Worm (Caenorhabditis elegans) whole organism, young adult: ENCODE measurements around the gene T26E4.7.

Experiments
- B0019.2 ChIP-seq: fragments of 200-800 bp; sonication (Bioruptor generic); conservative IDR thresholded peaks from 2 replicates; pipeline ENCODE4 v1.3.6; 2022; ENCODE audit warnings: missing genetic modification reagents, missing genetic modification characterization, missing compliant biosample characterization
- B0035.1 ChIP-seq: sonication (generic microtip); optimal IDR thresholded peaks from 2 replicates; lab custom pipeline; 2016; ENCODE audit warnings: missing genetic modification characterization, mild to moderate bottlenecking, missing compliant biosample characterization, missing genotype, missing genetic modification reagents
- F10E7.11 ChIP-seq: sonication (generic microtip); optimal IDR thresholded peaks from 2 replicates; lab custom pipeline; 2017; ENCODE audit warnings: mild to moderate bottlenecking, missing genetic modification characterization, moderate library complexity, missing compliant biosample characterization
- F22D6.2 ChIP-seq: sonication (generic microtip); optimal IDR thresholded peaks from 2 replicates; lab custom pipeline; 2016; ENCODE audit warnings: mild to moderate bottlenecking, missing genetic modification characterization, missing compliant biosample characterization
- chd-7 ChIP-seq: sonication (generic microtip); optimal IDR thresholded peaks from 2 replicates; lab custom pipeline; 2016; ENCODE audit warnings: mild to moderate bottlenecking, missing genetic modification characterization, moderate library complexity, missing compliant biosample characterization
- dpff-1 ChIP-seq: sonication (generic microtip); optimal IDR thresholded peaks from 2 replicates; lab custom pipeline; 2017; ENCODE audit warnings: mild to moderate bottlenecking, missing genetic modification characterization, missing compliant biosample characterization
- dpl-1 ChIP-seq: fragments of 150-350 bp; optimal IDR thresholded peaks from 2 replicates; lab custom pipeline; 2014; ENCODE audit warnings: missing biosample characterization, missing genetic modification reagents, missing genetic modification characterization
- efl-1 ChIP-seq: fragments of 150-350 bp; optimal IDR thresholded peaks from 2 replicates; lab custom pipeline; 2014; ENCODE audit warnings: missing biosample characterization, missing genetic modification reagents, missing genetic modification characterization
- mxl-1 ChIP-seq: sonication (generic microtip); optimal IDR thresholded peaks from 2 replicates; lab custom pipeline; 2016; ENCODE audit warnings: missing genetic modification characterization, missing compliant biosample characterization
- sea-2 ChIP-seq: fragments of 200-800 bp; sonication (Bioruptor generic); IDR thresholded peaks from 2 replicates; pipeline ENCODE4 v1.3.6; 2022; ENCODE audit warnings: missing genetic modification characterization, missing compliant biosample characterization
- snpc-4 ChIP-seq, 5 experiments: fragments of 150-350 bp in 1 of 5; sonication (generic microtip) in 4 of 5; optimal IDR thresholded peaks; 2 replicates each; lab custom pipeline; 2014 to 2018; ENCODE audit warnings: missing genetic modification characterization in 5 of 5, missing biosample characterization in 3 of 5, antibody characterized with exemption in 2 of 5, mild to moderate bottlenecking in 2 of 5, missing compliant biosample characterization in 2 of 5, missing genotype in 2 of 5, moderate library complexity in 2 of 5, missing genetic modification reagents in 1 of 5
- ztf-6 ChIP-seq: fragments of 200-800 bp; sonication (Bioruptor generic); IDR thresholded peaks from 2 replicates; pipeline ENCODE4 v1.3.6; 2022; ENCODE audit warnings: missing genetic modification reagents, missing genetic modification characterization, missing compliant biosample characterization

DNA sequence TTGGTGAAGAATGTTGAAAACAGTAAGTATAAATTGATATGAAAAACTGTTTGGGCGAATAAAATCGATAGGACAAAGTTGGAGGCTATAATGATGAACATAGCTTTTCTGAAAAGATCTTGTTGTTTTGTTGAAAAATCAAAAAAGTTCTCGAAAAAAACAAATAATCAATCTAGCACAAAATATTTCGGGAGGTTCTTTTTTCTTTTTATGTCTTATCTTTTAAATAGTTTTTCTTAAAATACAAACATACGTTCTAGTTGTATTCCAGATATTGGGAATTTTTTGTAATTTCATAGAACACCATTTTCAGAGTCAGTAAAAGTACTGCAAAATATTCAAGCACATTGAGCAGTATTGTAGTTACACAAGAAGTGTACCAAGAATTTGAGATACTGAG, 36.5 kb downstream of the T26E4.7 start, which contains the start of gene srbc-55:
- TF ChIP-seq B0035.1 (tag; lab: Kevin White, UChicago) (no peak), sea-2 (GFP tag; lab: Robert Waterston, UW) (no peak), dpff-1 (tag; lab: Kevin White, UChicago) (no peak), snpc-4 (GFP tag; optimal IDR thresholded peaks at IDR 0.05; lab: Kevin White, UChicago) (no peak), snpc-4 (tag; optimal IDR thresholded peaks at IDR 0.05; lab: Kevin White, UChicago) (no peak), dpl-1 (GFP tag; lab: Kevin White, UChicago) (no peak), efl-1 (no peak), F22D6.2 (tag; lab: Kevin White, UChicago) (no peak), B0019.2 (no peak), ztf-6 (no peak), F10E7.11 (no peak), mxl-1 (tag; lab: Kevin White, UChicago) (no peak), chd-7 (tag; lab: Kevin White, UChicago) (no peak)
